Fruit fly (Drosophila melanogaster) whole organism, embryonic: ENCODE data around the gene rau.
A peak's percentile ranks its signal among the peaks of the same experiment; 100 is the strongest.

Source experiments
- Adf1 ChIP-seq: fragments of 200-800 bp; sonication (Bioruptor generic); IDR thresholded peaks from 2 replicates; pipeline ENCODE4 v1.3.6; 2022; ENCODE audit warnings: missing biosample characterization, missing genetic modification characterization
- Aef1 ChIP-seq: fragments of 200-800 bp; sonication (Bioruptor generic); IDR thresholded peaks from 3 replicates; pipeline ENCODE4 v1.3.6; 2022; ENCODE audit warnings: missing biosample characterization, missing genetic modification characterization
- C15 ChIP-seq: fragments of 200-800 bp; sonication (Bioruptor generic); IDR thresholded peaks from 3 replicates; pipeline ENCODE4 v1.3.6; 2022; ENCODE audit warnings: missing biosample characterization, missing genetic modification characterization
- CG10543 ChIP-seq: fragments of 200-800 bp; sonication (Bioruptor generic); optimal IDR thresholded peaks from 3 replicates; lab custom pipeline; 2017; ENCODE audit warnings: missing biosample characterization, mild to moderate bottlenecking, missing genetic modification characterization, moderate library complexity
- CG10959 ChIP-seq: fragments of 200-800 bp; sonication (Bioruptor generic); IDR thresholded peaks from 2 replicates; pipeline ENCODE4 v1.3.6; 2022; ENCODE audit warnings: missing biosample characterization, missing genetic modification characterization
- CG12104 ChIP-seq: fragments of 200-800 bp; sonication (Bioruptor generic); optimal IDR thresholded peaks from 3 replicates; lab custom pipeline; 2016; ENCODE audit warnings: missing biosample characterization, missing genetic modification characterization
- CG12219 ChIP-seq: fragments of 200-800 bp; sonication (Bioruptor generic); optimal IDR thresholded peaks from 3 replicates; lab custom pipeline; 2018; ENCODE audit warnings: missing biosample characterization, mild to moderate bottlenecking, missing genetic modification characterization
- CG12744 ChIP-seq: fragments of 200-800 bp; sonication (Bioruptor generic); optimal IDR thresholded peaks from 2 replicates; lab custom pipeline; 2016; ENCODE audit warnings: missing biosample characterization, missing genetic modification characterization
- CG12769 ChIP-seq: fragments of 200-800 bp; sonication (Bioruptor generic); optimal IDR thresholded peaks from 2 replicates; lab custom pipeline; 2019; ENCODE audit warnings: missing biosample characterization, mild to moderate bottlenecking, missing genetic modification characterization, moderate library complexity
- CG13296 ChIP-seq: fragments of 200-800 bp; sonication (Bioruptor generic); optimal IDR thresholded peaks from 3 replicates; lab custom pipeline; 2018; ENCODE audit warnings: missing biosample characterization, mild to moderate bottlenecking, missing genetic modification characterization
- CG13424 ChIP-seq: fragments of 200-800 bp; sonication (Bioruptor generic); optimal IDR thresholded peaks from 2 replicates; lab custom pipeline; 2019; ENCODE audit warnings: missing biosample characterization, mild to moderate bottlenecking, missing genetic modification characterization, moderate library complexity
- CG18011 ChIP-seq: fragments of 200-800 bp; sonication (Bioruptor generic); optimal IDR thresholded peaks from 2 replicates; lab custom pipeline; 2017; ENCODE audit warnings: missing biosample characterization, missing genetic modification characterization, mild to moderate bottlenecking, moderate library complexity, missing genotype
- CG1832 ChIP-seq: fragments of 200-800 bp; sonication (Bioruptor generic); optimal IDR thresholded peaks from 2 replicates; lab custom pipeline; 2017; ENCODE audit warnings: missing biosample characterization, mild to moderate bottlenecking, missing genetic modification characterization, inconsistent platforms
- CG2889 ChIP-seq: fragments of 200-800 bp; sonication (Bioruptor generic); IDR thresholded peaks from 3 replicates; pipeline ENCODE4 v1.3.6; 2022; ENCODE audit warnings: missing biosample characterization, missing genetic modification characterization
- CG31388 ChIP-seq: fragments of 200-800 bp; sonication (Bioruptor generic); optimal IDR thresholded peaks from 2 replicates; lab custom pipeline; 2016; ENCODE audit warnings: missing biosample characterization, missing genetic modification characterization
- CG5245 ChIP-seq: fragments of 200-800 bp; sonication (Bioruptor generic); optimal IDR thresholded peaks from 3 replicates; lab custom pipeline; 2016; ENCODE audit warnings: missing biosample characterization, missing genetic modification characterization
- CG6272 ChIP-seq: fragments of 200-800 bp; sonication (Bioruptor generic); IDR thresholded peaks from 2 replicates; pipeline ENCODE4 v1.3.6; 2022; ENCODE audit warnings: missing biosample characterization, missing genetic modification characterization
- CG6689 ChIP-seq: fragments of 200-800 bp; sonication (Bioruptor generic); IDR thresholded peaks from 2 replicates; pipeline ENCODE4 v1.3.6; 2022; ENCODE audit warnings: missing biosample characterization, missing genetic modification characterization
- CG8765 ChIP-seq: fragments of 200-800 bp; sonication (Bioruptor generic); IDR thresholded peaks from 2 replicates; pipeline ENCODE4 v1.3.6; 2022; ENCODE audit warnings: missing biosample characterization, missing genetic modification characterization
- CG9609 ChIP-seq: fragments of 200-800 bp; sonication (Bioruptor generic); optimal IDR thresholded peaks from 3 replicates; lab custom pipeline; 2016; ENCODE audit warnings: missing biosample characterization, missing genetic modification characterization
- Deaf1 ChIP-seq: fragments of 200-800 bp; optimal IDR thresholded peaks from 3 replicates; lab custom pipeline; 2019; ENCODE audit warnings: missing biosample characterization, mild to moderate bottlenecking, missing genetic modification characterization, moderate library complexity
- E2f2 ChIP-seq: fragments of 200-800 bp; sonication (Bioruptor generic); IDR thresholded peaks from 2 replicates; pipeline ENCODE4 v1.3.6; 2022; ENCODE audit warnings: missing biosample characterization, missing genetic modification characterization
- Eip74EF ChIP-seq, 2 experiments: fragments of 200-800 bp in 1 of 2; fragments of >200 bp in 1 of 2; sonication (Bioruptor generic) in 1 of 2; optimal IDR thresholded peaks; 2 replicates each; lab custom pipeline; 2017 to 2019; ENCODE audit warnings: missing biosample characterization in 2 of 2, missing genetic modification characterization in 2 of 2, mild to moderate bottlenecking in 1 of 2, moderate library complexity in 1 of 2
- Kr ChIP-seq: fragments of 200-800 bp; sonication (Bioruptor generic); optimal IDR thresholded peaks from 2 replicates; lab custom pipeline; 2017; ENCODE audit warnings: missing biosample characterization, mild to moderate bottlenecking, missing genetic modification characterization
- Meics ChIP-seq: fragments of 200-800 bp; sonication (Bioruptor generic); optimal IDR thresholded peaks from 2 replicates; lab custom pipeline; 2017; ENCODE audit warnings: missing biosample characterization, mild to moderate bottlenecking, missing genetic modification characterization
- NK7.1 ChIP-seq: fragments of 200-800 bp; sonication (Bioruptor generic); optimal IDR thresholded peaks from 3 replicates; lab custom pipeline; 2016; ENCODE audit warnings: missing biosample characterization, missing genetic modification characterization
- Neu2 ChIP-seq: fragments of 200-800 bp; sonication (Bioruptor generic); optimal IDR thresholded peaks from 3 replicates; lab custom pipeline; 2016; ENCODE audit warnings: missing biosample characterization, missing genetic modification characterization, borderline replicate concordance
- Nf-YB ChIP-seq: fragments of 200-800 bp; sonication (Bioruptor generic); optimal IDR thresholded peaks from 3 replicates; lab custom pipeline; 2019; ENCODE audit warnings: missing biosample characterization, mild to moderate bottlenecking, missing genetic modification characterization, moderate library complexity
- Nf-YC ChIP-seq: fragments of 200-800 bp; optimal IDR thresholded peaks from 3 replicates; lab custom pipeline; 2019; ENCODE audit warnings: missing biosample characterization, mild to moderate bottlenecking, missing genetic modification characterization, moderate library complexity
- Taf1 ChIP-seq: fragments of 200-800 bp; sonication (Bioruptor generic); IDR thresholded peaks from 2 replicates; pipeline ENCODE4 v1.3.6; 2022; ENCODE audit warnings: missing biosample characterization, missing genetic modification characterization
- Tbp ChIP-seq: fragments of >200 bp; optimal IDR thresholded peaks from 2 replicates; lab custom pipeline; 2018; ENCODE audit warnings: missing biosample characterization, missing genetic modification characterization
- ac ChIP-seq: fragments of 200-800 bp; sonication (Bioruptor generic); optimal IDR thresholded peaks from 3 replicates; lab custom pipeline; 2017; ENCODE audit warnings: missing biosample characterization, mild to moderate bottlenecking, missing genetic modification characterization
- chif ChIP-seq, 2 experiments: fragments of 200-800 bp; sonication (Bioruptor generic); optimal IDR thresholded peaks; 3 replicates each; lab custom pipeline; 2016; ENCODE audit warnings: missing biosample characterization in 2 of 2, missing genetic modification characterization in 2 of 2
- chinmo ChIP-seq: fragments of 200-800 bp; sonication (Bioruptor generic); IDR thresholded peaks from 4 replicates; pipeline ENCODE4 v1.3.6; 2022; ENCODE audit warnings: missing biosample characterization, missing genetic modification characterization; ENCODE audit not compliant: partially characterized antibody
- da ChIP-seq: fragments of 200-800 bp; sonication (Bioruptor generic); optimal IDR thresholded peaks from 2 replicates; lab custom pipeline; 2016; ENCODE audit warnings: missing biosample characterization, missing genetic modification characterization
- dmrt99B ChIP-seq: fragments of 200-800 bp; sonication (Bioruptor generic); optimal IDR thresholded peaks from 2 replicates; lab custom pipeline; 2018; ENCODE audit warnings: missing biosample characterization, mild to moderate bottlenecking, missing genetic modification characterization, moderate library complexity
- fd64A ChIP-seq: fragments of 200-800 bp; sonication (Bioruptor generic); optimal IDR thresholded peaks from 3 replicates; lab custom pipeline; 2018; ENCODE audit warnings: missing biosample characterization, mild to moderate bottlenecking, missing genetic modification characterization
- gem ChIP-seq: fragments of 200-800 bp; sonication (Bioruptor generic); optimal IDR thresholded peaks from 2 replicates; lab custom pipeline; 2019; ENCODE audit warnings: missing biosample characterization, mild to moderate bottlenecking, missing genetic modification characterization, moderate library complexity
- grn ChIP-seq: fragments of 200-800 bp; sonication (Bioruptor generic); optimal IDR thresholded peaks from 3 replicates; lab custom pipeline; 2017; ENCODE audit warnings: missing biosample characterization, missing genetic modification characterization
- jing ChIP-seq: fragments of 200-800 bp; sonication (Bioruptor generic); optimal IDR thresholded peaks from 2 replicates; lab custom pipeline; 2018; ENCODE audit warnings: missing biosample characterization, mild to moderate bottlenecking, missing genetic modification characterization
- knrl ChIP-seq: fragments of 200-800 bp; sonication (Bioruptor generic); IDR thresholded peaks from 3 replicates; pipeline ENCODE4 v1.3.6; 2022; ENCODE audit warnings: missing biosample characterization, missing genetic modification characterization; ENCODE audit not compliant: partially characterized antibody
- maf-S ChIP-seq: fragments of 200-800 bp; sonication (Bioruptor generic); optimal IDR thresholded peaks from 2 replicates; lab custom pipeline; 2016; ENCODE audit warnings: missing biosample characterization, missing genetic modification characterization
- nerfin-1 ChIP-seq: fragments of 200-800 bp; sonication (Bioruptor generic); optimal IDR thresholded peaks from 3 replicates; lab custom pipeline; 2019; ENCODE audit warnings: missing biosample characterization, mild to moderate bottlenecking, missing genetic modification characterization, moderate library complexity
- odd ChIP-seq: fragments of 200-800 bp; sonication (Bioruptor generic); optimal IDR thresholded peaks from 2 replicates; lab custom pipeline; 2017; ENCODE audit warnings: missing biosample characterization, mild to moderate bottlenecking, missing genetic modification characterization
- p53 ChIP-seq: fragments of 200-800 bp; sonication (Bioruptor generic); optimal IDR thresholded peaks from 2 replicates; lab custom pipeline; 2016; ENCODE audit warnings: missing biosample characterization, missing genetic modification characterization
- pzg ChIP-seq: fragments of 200-800 bp; sonication (Bioruptor generic); optimal IDR thresholded peaks from 3 replicates; lab custom pipeline; 2018; ENCODE audit warnings: missing biosample characterization, mild to moderate bottlenecking, missing genetic modification characterization, moderate library complexity
- seq ChIP-seq: fragments of 200-800 bp; sonication (Bioruptor generic); IDR thresholded peaks from 2 replicates; pipeline ENCODE4 v1.3.6; 2022; ENCODE audit warnings: missing biosample characterization, missing genetic modification characterization
- sim ChIP-seq: fragments of 200-800 bp; sonication (Bioruptor generic); IDR thresholded peaks from 2 replicates; pipeline ENCODE4 v1.3.6; 2022; ENCODE audit warnings: missing biosample characterization, missing genetic modification characterization
- sima ChIP-seq: fragments of 200-800 bp; sonication (Bioruptor generic); optimal IDR thresholded peaks from 2 replicates; lab custom pipeline; 2016; ENCODE audit warnings: missing biosample characterization, missing genetic modification characterization
- tll ChIP-seq, 2 experiments: fragments of 200-800 bp in 1 of 2; fragments of >200 bp in 1 of 2; sonication (Bioruptor generic) in 1 of 2; optimal IDR thresholded peaks; 2 replicates each; lab custom pipeline; 2017 to 2019; ENCODE audit warnings: missing biosample characterization in 2 of 2, missing genetic modification characterization in 2 of 2, mild to moderate bottlenecking in 1 of 2, moderate library complexity in 1 of 2
- tup ChIP-seq: fragments of 200-800 bp; sonication (Bioruptor generic); optimal IDR thresholded peaks from 2 replicates; lab custom pipeline; 2016; ENCODE audit warnings: missing biosample characterization, mild to moderate bottlenecking, missing genetic modification characterization, moderate library complexity

Gene rau

DNA sequence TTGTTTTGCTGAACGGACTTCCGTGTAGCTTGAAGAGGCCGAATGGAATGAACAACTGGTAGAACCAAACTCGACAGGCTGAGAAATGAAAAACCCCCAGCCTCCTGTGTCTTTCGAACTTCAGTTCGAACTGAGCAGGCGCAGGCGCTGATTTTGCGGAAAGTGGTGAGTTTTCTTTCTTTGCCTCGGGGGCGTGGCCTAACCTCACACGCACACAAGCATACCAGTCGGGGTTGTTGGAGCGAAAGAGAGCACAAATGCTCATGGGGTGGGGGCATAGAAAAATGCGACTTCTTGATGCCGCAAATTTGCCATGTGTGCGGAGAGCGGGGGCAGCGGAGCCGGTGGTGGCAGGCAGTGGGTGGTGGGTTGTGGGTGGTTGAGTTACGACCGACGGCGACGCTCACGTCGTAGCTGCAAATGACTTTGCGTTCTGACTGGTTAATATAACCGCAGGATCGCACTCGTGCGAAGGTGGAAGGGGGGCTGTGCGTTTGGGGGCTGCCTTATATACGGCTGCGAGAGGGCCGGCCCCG, 44.4 kb upstream of the rau start, which contains the start of gene CG9016 (continued):
- TF ChIP-seq sima (GFP tag; lab: Kevin White, UChicago) = no peak
- TF ChIP-seq CG1832 (GFP tag; lab: Kevin White, UChicago) = peak; percentile 66
- TF ChIP-seq CG5245 = no peak
- TF ChIP-seq CG12104 (GFP tag; lab: Kevin White, UChicago) = no peak
- TF ChIP-seq gem (tag; lab: Kevin White, UChicago) = no peak
- no peak for TF ChIP-seq odd (GFP tag; lab: Kevin White, UChicago)
- no peak for TF ChIP-seq maf-S
- TF ChIP-seq Eip74EF (GFP tag; optimal IDR thresholded peaks at IDR 0.05; lab: Kevin White, UChicago) = no peak
- peak; percentile 87 for TF ChIP-seq seq (GFP tag; lab: Robert Waterston, UW)
- no peak for TF ChIP-seq ac
- no peak for TF ChIP-seq CG18011 (GFP tag; lab: Kevin White, UChicago)
- TF ChIP-seq nerfin-1 (tag; lab: Kevin White, UChicago) = peak; percentile 5
- TF ChIP-seq CG31388 (GFP tag; lab: Kevin White, UChicago) = no peak
- peak; percentile 97 for TF ChIP-seq Nf-YC (tag; lab: Kevin White, UChicago)
- no peak for TF ChIP-seq da (GFP tag; lab: Kevin White, UChicago)
- no peak for TF ChIP-seq pzg
- TF ChIP-seq dmrt99B (tag; lab: Kevin White, UChicago) = no peak
- TF ChIP-seq Kr = no peak
- TF ChIP-seq tup (GFP tag; lab: Kevin White, UChicago) = no peak
- TF ChIP-seq CG8765 (GFP tag; lab: Robert Waterston, UW) = no peak
- TF ChIP-seq Neu2 (GFP tag; lab: Kevin White, UChicago) = no peak
- no peak for TF ChIP-seq p53
- no peak for TF ChIP-seq CG12744 (GFP tag; lab: Kevin White, UChicago)
- TF ChIP-seq knrl (GFP tag; lab: Robert Waterston, UW) = 0 out of 3 replicates have a peak, but pooled peaks have one; percentile 24
- TF ChIP-seq Tbp (GFP tag; lab: Kevin White, UChicago) = no peak
- TF ChIP-seq CG2889 (GFP tag; lab: Robert Waterston, UW) = no peak
- TF ChIP-seq CG6689 (GFP tag; lab: Robert Waterston, UW) = no peak
- TF ChIP-seq CG10543 (GFP tag; lab: Kevin White, UChicago) = no peak
- TF ChIP-seq Meics (GFP tag; lab: Kevin White, UChicago) = no peak
- TF ChIP-seq fd64A = no peak
- no peak for TF ChIP-seq CG6272 (GFP tag; lab: Robert Waterston, UW)
- TF ChIP-seq C15 (GFP tag; lab: Robert Waterston, UW) = no peak
- TF ChIP-seq CG9609 = no peak
- TF ChIP-seq NK7.1 = no peak
- TF ChIP-seq CG12769 = no peak
- TF ChIP-seq jing = no peak
- no peak for TF ChIP-seq E2f2 (GFP tag; lab: Robert Waterston, UW)
- TF ChIP-seq tll (GFP tag; optimal IDR thresholded peaks at IDR 0.05; lab: Kevin White, UChicago) = peak in 1 of 2 experiments; percentile 15
- TF ChIP-seq Deaf1 (tag; lab: Kevin White, UChicago) = peak; percentile 83
- no peak for TF ChIP-seq chif (GFP tag; optimal IDR thresholded peaks at IDR 0.05; lab: Kevin White, UChicago)
- no peak for TF ChIP-seq CG13424 (tag; lab: Kevin White, UChicago)
- TF ChIP-seq Adf1 (GFP tag; lab: Robert Waterston, UW) = peak; percentile 80
- TF ChIP-seq Nf-YB (GFP tag; lab: Kevin White, UChicago) = peak; percentile 94
- no peak for TF ChIP-seq Taf1 (GFP tag; lab: Robert Waterston, UW)
- TF ChIP-seq grn = no peak
- TF ChIP-seq sim = no peak
- no peak for TF ChIP-seq Aef1 (GFP tag; lab: Robert Waterston, UW)
- TF ChIP-seq CG13296 (GFP tag; lab: Kevin White, UChicago) = no peak
- TF ChIP-seq chinmo = 0 out of 4 replicates have a peak, but pooled peaks have one; percentile 75
- TF ChIP-seq CG10959 (GFP tag; lab: Robert Waterston, UW) = no peak
- no peak for TF ChIP-seq CG12219 (GFP tag; lab: Kevin White, UChicago)
